Fruit fly (Drosophila melanogaster) whole organism, embryonic: ENCODE data around the gene Nepl18.

ENCODE experiments used
- CG10147 ChIP-seq: fragments of 200-800 bp; sonication (Bioruptor generic); optimal IDR thresholded peaks from 2 replicates; lab custom pipeline; 2019; ENCODE audit warnings: missing biosample characterization, mild to moderate bottlenecking, missing genetic modification characterization, moderate library complexity
- CG11456 ChIP-seq: fragments of 200-800 bp; sonication (Bioruptor generic); IDR thresholded peaks from 3 replicates; pipeline ENCODE4 v1.3.6; 2022; ENCODE audit warnings: missing biosample characterization, missing genetic modification characterization
- CG12104 ChIP-seq: fragments of 200-800 bp; sonication (Bioruptor generic); optimal IDR thresholded peaks from 3 replicates; lab custom pipeline; 2016; ENCODE audit warnings: missing biosample characterization, missing genetic modification characterization
- CG13296 ChIP-seq: fragments of 200-800 bp; sonication (Bioruptor generic); optimal IDR thresholded peaks from 3 replicates; lab custom pipeline; 2018; ENCODE audit warnings: missing biosample characterization, mild to moderate bottlenecking, missing genetic modification characterization
- CG15514 ChIP-seq: fragments of 200-800 bp; sonication (Bioruptor generic); optimal IDR thresholded peaks from 3 replicates; lab custom pipeline; 2017; ENCODE audit warnings: missing biosample characterization, missing genetic modification characterization, mild to moderate bottlenecking, moderate library complexity, missing genetic modification reagents
- CG15601 ChIP-seq: fragments of 200-800 bp; sonication (Bioruptor generic); optimal IDR thresholded peaks from 3 replicates; lab custom pipeline; 2019; ENCODE audit warnings: missing biosample characterization, mild to moderate bottlenecking, missing genetic modification characterization, moderate library complexity
- CG1647 ChIP-seq: fragments of 200-800 bp; sonication (Bioruptor generic); optimal IDR thresholded peaks from 3 replicates; lab custom pipeline; 2016; ENCODE audit warnings: missing biosample characterization, missing genetic modification characterization
- CG16863 ChIP-seq: fragments of 200-800 bp; sonication (Bioruptor generic); optimal IDR thresholded peaks from 3 replicates; lab custom pipeline; 2016; ENCODE audit warnings: missing biosample characterization, missing genetic modification characterization
- CG17829 ChIP-seq: fragments of 200-800 bp; optimal IDR thresholded peaks from 2 replicates; lab custom pipeline; 2019; ENCODE audit warnings: missing biosample characterization, mild to moderate bottlenecking, missing genetic modification characterization, moderate library complexity
- CG1792 ChIP-seq: fragments of 200-800 bp; sonication (Bioruptor generic); optimal IDR thresholded peaks from 2 replicates; lab custom pipeline; 2016; ENCODE audit warnings: missing biosample characterization, missing genetic modification characterization
- CG18619 ChIP-seq: fragments of 200-800 bp; sonication (Bioruptor generic); optimal IDR thresholded peaks from 3 replicates; lab custom pipeline; 2017; ENCODE audit warnings: missing biosample characterization, mild to moderate bottlenecking, missing genetic modification characterization
- CG31388 ChIP-seq: fragments of 200-800 bp; sonication (Bioruptor generic); optimal IDR thresholded peaks from 2 replicates; lab custom pipeline; 2016; ENCODE audit warnings: missing biosample characterization, missing genetic modification characterization
- CG32532 ChIP-seq: fragments of 200-800 bp; sonication (Bioruptor generic); IDR thresholded peaks from 2 replicates; pipeline ENCODE4 v1.3.6; 2022; ENCODE audit warnings: missing biosample characterization, missing genetic modification characterization
- CG33557 ChIP-seq: fragments of 200-800 bp; sonication (Bioruptor generic); optimal IDR thresholded peaks from 2 replicates; lab custom pipeline; 2019; ENCODE audit warnings: missing biosample characterization, mild to moderate bottlenecking, missing genetic modification characterization, moderate library complexity
- CG4424 ChIP-seq: fragments of 200-800 bp; sonication (Bioruptor generic); optimal IDR thresholded peaks from 3 replicates; lab custom pipeline; 2016; ENCODE audit warnings: missing biosample characterization, missing genetic modification characterization
- CG4617 ChIP-seq: fragments of 200-800 bp; sonication (Bioruptor generic); optimal IDR thresholded peaks from 3 replicates; lab custom pipeline; 2016; ENCODE audit warnings: missing biosample characterization, missing genetic modification characterization, borderline replicate concordance
- CG4820 ChIP-seq: fragments of 200-800 bp; sonication (Bioruptor generic); optimal IDR thresholded peaks from 3 replicates; lab custom pipeline; 2016; ENCODE audit warnings: missing biosample characterization, missing genetic modification characterization
- CG5180 ChIP-seq: fragments of 200-800 bp; sonication (Bioruptor generic); optimal IDR thresholded peaks from 3 replicates; lab custom pipeline; 2017; ENCODE audit warnings: missing biosample characterization, missing genetic modification characterization, mild to moderate bottlenecking, moderate library complexity, missing genetic modification reagents
- CG5953 ChIP-seq: fragments of 200-800 bp; sonication (Bioruptor generic); IDR thresholded peaks from 2 replicates; pipeline ENCODE4 v1.3.6; 2022; ENCODE audit warnings: missing biosample characterization, missing genetic modification characterization
- CG8359 ChIP-seq: fragments of 200-800 bp; sonication (Bioruptor generic); optimal IDR thresholded peaks from 2 replicates; lab custom pipeline; 2017; ENCODE audit warnings: missing biosample characterization, mild to moderate bottlenecking, missing genetic modification characterization, borderline replicate concordance
- CG9437 ChIP-seq: fragments of 200-800 bp; sonication (Bioruptor generic); optimal IDR thresholded peaks from 2 replicates; lab custom pipeline; 2018; ENCODE audit warnings: missing biosample characterization, mild to moderate bottlenecking, missing genetic modification characterization
- Camta ChIP-seq: fragments of 200-800 bp; sonication (Bioruptor generic); optimal IDR thresholded peaks from 2 replicates; lab custom pipeline; 2016; ENCODE audit warnings: missing biosample characterization, missing genetic modification characterization
- Deaf1 ChIP-seq: fragments of 200-800 bp; optimal IDR thresholded peaks from 3 replicates; lab custom pipeline; 2019; ENCODE audit warnings: missing biosample characterization, mild to moderate bottlenecking, missing genetic modification characterization, moderate library complexity
- Dref ChIP-seq: fragments of 200-800 bp; sonication (Bioruptor generic); IDR thresholded peaks from 2 replicates; pipeline ENCODE4 v1.3.6; 2022; ENCODE audit warnings: missing biosample characterization, missing genetic modification characterization
- Drgx ChIP-seq: fragments of 200-800 bp; sonication (Bioruptor generic); IDR thresholded peaks from 2 replicates; pipeline ENCODE4 v1.3.6; 2022; ENCODE audit warnings: missing biosample characterization, missing genetic modification characterization
- HmgD ChIP-seq: fragments of 200-800 bp; sonication (Bioruptor generic); optimal IDR thresholded peaks from 3 replicates; lab custom pipeline; 2016; ENCODE audit warnings: missing biosample characterization, missing genetic modification characterization
- Hsf ChIP-seq: fragments of 200-800 bp; sonication (Bioruptor generic); optimal IDR thresholded peaks from 3 replicates; lab custom pipeline; 2016; ENCODE audit warnings: missing biosample characterization, missing genetic modification characterization
- Jarid2 ChIP-seq: fragments of 200-800 bp; sonication (Bioruptor generic); optimal IDR thresholded peaks from 3 replicates; lab custom pipeline; 2017; ENCODE audit warnings: mild to moderate bottlenecking, missing biosample characterization, missing genetic modification reagents, missing genetic modification characterization
- NfI ChIP-seq: fragments of 200-800 bp; sonication (Bioruptor generic); optimal IDR thresholded peaks from 3 replicates; lab custom pipeline; 2018; ENCODE audit warnings: missing biosample characterization, mild to moderate bottlenecking, missing genetic modification characterization, moderate library complexity
- Oli ChIP-seq: fragments of 200-800 bp; sonication (Bioruptor generic); optimal IDR thresholded peaks from 2 replicates; lab custom pipeline; 2018; ENCODE audit warnings: missing biosample characterization, mild to moderate bottlenecking, missing genetic modification characterization, moderate library complexity
- Ravus ChIP-seq: fragments of 200-800 bp; sonication (Bioruptor generic); IDR thresholded peaks from 2 replicates; pipeline ENCODE4 v1.3.6; 2022; ENCODE audit warnings: missing biosample characterization, missing genetic modification characterization
- Taf1 ChIP-seq: fragments of 200-800 bp; sonication (Bioruptor generic); IDR thresholded peaks from 2 replicates; pipeline ENCODE4 v1.3.6; 2022; ENCODE audit warnings: missing biosample characterization, missing genetic modification characterization
- aop ChIP-seq: fragments of 200-800 bp; sonication (Bioruptor generic); IDR thresholded peaks from 2 replicates; pipeline ENCODE4 v1.3.6; 2022; ENCODE audit warnings: missing biosample characterization, missing genetic modification characterization
- bowl ChIP-seq: fragments of 200-800 bp; sonication (Bioruptor generic); IDR thresholded peaks from 2 replicates; pipeline ENCODE4 v1.3.6; 2022; ENCODE audit warnings: missing biosample characterization, missing genetic modification characterization
- crp ChIP-seq, 2 experiments: fragments of 200-800 bp; sonication (Bioruptor generic); optimal IDR thresholded peaks; 2 replicates in 1 of 2; 3 replicates in 1 of 2; lab custom pipeline; 2017; ENCODE audit warnings: missing biosample characterization in 2 of 2, missing genetic modification characterization in 2 of 2, mild to moderate bottlenecking in 1 of 2, moderate library complexity in 1 of 2
- dan ChIP-seq: fragments of 200-800 bp; sonication (Bioruptor generic); IDR thresholded peaks from 2 replicates; pipeline ENCODE4 v1.3.6; 2022; ENCODE audit warnings: missing biosample characterization, missing genetic modification characterization
- dimm ChIP-seq: fragments of 200-800 bp; sonication (Bioruptor generic); IDR thresholded peaks from 2 replicates; pipeline ENCODE4 v1.3.6; 2022; ENCODE audit warnings: missing biosample characterization, missing genetic modification characterization
- disco-r ChIP-seq: fragments of 200-800 bp; sonication (Bioruptor generic); optimal IDR thresholded peaks from 2 replicates; lab custom pipeline; 2016; ENCODE audit warnings: missing biosample characterization, missing genetic modification characterization
- eve ChIP-seq, 2 experiments: fragments of >200 bp; optimal IDR thresholded peaks; 2 replicates each; lab custom pipeline; 2017; ENCODE audit warnings: missing biosample characterization in 2 of 2, missing genetic modification characterization in 2 of 2
- ewg ChIP-seq: fragments of 200-800 bp; sonication (Bioruptor generic); optimal IDR thresholded peaks from 3 replicates; lab custom pipeline; 2017; ENCODE audit warnings: mild to moderate bottlenecking, missing biosample characterization, missing genetic modification reagents, missing genetic modification characterization
- exex ChIP-seq: fragments of 200-800 bp; sonication (Bioruptor generic); optimal IDR thresholded peaks from 4 replicates; lab custom pipeline; 2018; ENCODE audit warnings: missing biosample characterization, mild to moderate bottlenecking, missing genetic modification characterization, moderate library complexity
- gem ChIP-seq: fragments of 200-800 bp; sonication (Bioruptor generic); optimal IDR thresholded peaks from 2 replicates; lab custom pipeline; 2019; ENCODE audit warnings: missing biosample characterization, mild to moderate bottlenecking, missing genetic modification characterization, moderate library complexity
- ind ChIP-seq: fragments of 200-800 bp; sonication (Bioruptor generic); optimal IDR thresholded peaks from 3 replicates; lab custom pipeline; 2016; ENCODE audit warnings: missing biosample characterization, missing genetic modification characterization
- ken ChIP-seq: fragments of 200-800 bp; sonication (Bioruptor generic); IDR thresholded peaks from 3 replicates; pipeline ENCODE4 v1.3.6; 2022; ENCODE audit warnings: missing biosample characterization, missing genetic modification characterization
- otp ChIP-seq: fragments of 200-800 bp; sonication (Bioruptor generic); IDR thresholded peaks from 3 replicates; pipeline ENCODE4, ENCODE4 v1.3.6; 2022; ENCODE audit warnings: missing biosample characterization, missing genetic modification characterization
- row ChIP-seq: fragments of 200-800 bp; sonication (Bioruptor generic); IDR thresholded peaks from 3 replicates; pipeline ENCODE4 v1.3.6; 2022; ENCODE audit warnings: missing biosample characterization, missing genetic modification characterization
- sob ChIP-seq: fragments of 200-800 bp; sonication (Bioruptor generic); IDR thresholded peaks from 2 replicates; pipeline ENCODE4 v1.3.6; 2022; ENCODE audit warnings: missing biosample characterization, missing genetic modification characterization
- sqz ChIP-seq: fragments of 200-800 bp; sonication (Bioruptor generic); optimal IDR thresholded peaks from 3 replicates; lab custom pipeline; 2018; ENCODE audit warnings: missing biosample characterization, mild to moderate bottlenecking, missing genetic modification characterization
- unc-4 ChIP-seq: fragments of 200-800 bp; sonication (Bioruptor generic); IDR thresholded peaks from 2 replicates; pipeline ENCODE4 v1.3.6; 2022; ENCODE audit warnings: missing biosample characterization, missing genetic modification characterization; ENCODE audit not compliant: partially characterized antibody
- usp ChIP-seq: fragments of >200 bp; optimal IDR thresholded peaks from 2 replicates; lab custom pipeline; 2017; ENCODE audit warnings: missing biosample characterization, missing genetic modification characterization
- zfh1 ChIP-seq: fragments of 200-800 bp; sonication (Bioruptor generic); IDR thresholded peaks from 3 replicates; pipeline ENCODE4 v1.3.6; 2022; ENCODE audit warnings: missing biosample characterization, missing genetic modification characterization

Nepl18 gene

DNA sequence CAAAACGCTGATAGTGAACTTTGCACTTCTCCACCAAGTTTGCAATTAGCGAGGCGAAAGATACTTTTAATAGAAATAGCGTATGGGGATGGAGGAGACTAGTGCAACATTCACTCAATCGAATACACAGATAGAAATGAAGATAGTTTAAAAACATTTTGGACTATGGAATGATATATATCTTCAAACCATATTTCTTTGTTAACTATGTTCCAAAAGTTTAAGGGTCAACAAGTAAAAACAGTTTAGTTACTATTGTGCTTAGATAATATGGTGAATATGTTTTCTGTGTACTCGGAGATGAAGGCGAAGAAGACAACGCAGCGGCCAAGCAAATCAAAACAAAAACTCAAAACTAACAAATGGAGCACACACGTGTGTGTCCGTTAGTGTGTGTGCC lies 28.8 kb downstream of the Nepl18 start (continued):
- TF ChIP-seq Oli (tag; lab: Kevin White, UChicago) (peak; percentile 59), aop (no peak), crp (GFP tag; optimal IDR thresholded peaks at IDR 0.05; lab: Kevin White, UChicago) (no peak), eve (GFP tag; optimal IDR thresholded peaks at IDR 0.05; lab: Kevin White, UChicago) (no peak), CG10147 (GFP tag; lab: Kevin White, UChicago) (no peak), CG17829 (peak; percentile 58), CG4424 (GFP tag; lab: Kevin White, UChicago) (peak; percentile 44), Hsf (GFP tag; lab: Kevin White, UChicago) (peak; percentile 5), dimm (no peak), disco-r (GFP tag; lab: Kevin White, UChicago) (peak; percentile 10), CG4820 (peak; percentile 15), otp (0 out of 3 replicates have a peak, but pooled peaks have one; percentile 17), Deaf1 (tag; lab: Kevin White, UChicago) (peak; percentile 1), zfh1 (GFP tag; lab: Robert Waterston, UW) (peak; percentile 58; the same call in 2 of the 3 replicates), sqz (GFP tag; lab: Kevin White, UChicago) (no peak), CG5953 (peak; percentile 54), unc-4 (GFP tag; lab: Robert Waterston, UW) (no peak), CG4617 (no peak), usp (GFP tag; lab: Kevin White, UChicago) (no peak), CG1647 (GFP tag; lab: Kevin White, UChicago) (no peak), CG8359 (GFP tag; lab: Kevin White, UChicago) (no peak), Dref (GFP tag; lab: Robert Waterston, UW) (no peak), CG33557 (GFP tag; lab: Kevin White, UChicago) (no peak), CG9437 (GFP tag; lab: Kevin White, UChicago) (no peak), exex (tag; lab: Kevin White, UChicago) (no peak), ewg (GFP tag; lab: Kevin White, UChicago) (peak; percentile 23), ken (GFP tag; lab: Robert Waterston, UW) (peak; percentile 45; the same call in 1 of the 3 replicates), CG18619 (GFP tag; lab: Kevin White, UChicago) (peak; percentile 4), NfI (GFP tag; lab: Kevin White, UChicago) (peak; percentile 48), sob (GFP tag; lab: Robert Waterston, UW) (peak; percentile 17; the same call in 1 of the 2 replicates), Drgx (GFP tag; lab: Robert Waterston, UW) (peak; percentile 52), CG15514 (no peak), HmgD (GFP tag; lab: Kevin White, UChicago) (no peak), CG12104 (GFP tag; lab: Kevin White, UChicago) (no peak), dan (GFP tag; lab: Robert Waterston, UW) (no peak), CG5180 (GFP tag; lab: Kevin White, UChicago) (no peak), Jarid2 (GFP tag; lab: Kevin White, UChicago) (no peak), bowl (GFP tag; lab: Robert Waterston, UW) (no peak), CG16863 (peak; percentile 9), ind (GFP tag; lab: Kevin White, UChicago) (peak; percentile 32), Camta (GFP tag; lab: Kevin White, UChicago) (no peak), CG32532 (peak; percentile 29; the same call in 1 of the 2 replicates), CG15601 (tag; lab: Kevin White, UChicago) (no peak), CG31388 (GFP tag; lab: Kevin White, UChicago) (no peak), CG13296 (no peak), Taf1 (GFP tag; lab: Robert Waterston, UW) (no peak), Ravus (GFP tag; lab: Robert Waterston, UW) (no peak), CG1792 (GFP tag; lab: Kevin White, UChicago) (no peak), row (GFP tag; lab: Robert Waterston, UW) (peak; percentile 62), gem (tag; lab: Kevin White, UChicago) (peak; percentile 74), CG11456 (GFP tag; lab: Robert Waterston, UW) (no peak)
